Worm (Caenorhabditis elegans) whole organism, young adult: ENCODE results near the gene F48B9.3.

Source experiments
- B0336.3 ChIP-seq: fragments of 200-800 bp; sonication (Bioruptor generic); IDR thresholded peaks from 2 replicates; pipeline ENCODE4 v1.3.6; 2022; ENCODE audit warnings: missing genetic modification characterization, missing compliant biosample characterization
- F10E7.11 ChIP-seq: sonication (generic microtip); optimal IDR thresholded peaks from 2 replicates; lab custom pipeline; 2017; ENCODE audit warnings: mild to moderate bottlenecking, missing genetic modification characterization, moderate library complexity, missing compliant biosample characterization
- dpl-1 ChIP-seq: fragments of 150-350 bp; optimal IDR thresholded peaks from 2 replicates; lab custom pipeline; 2014; ENCODE audit warnings: missing biosample characterization, missing genetic modification reagents, missing genetic modification characterization
- ets-4 ChIP-seq: fragments of 200-800 bp; sonication (Bioruptor generic); optimal IDR thresholded peaks from 2 replicates; lab custom pipeline; 2018; ENCODE audit warnings: mild to moderate bottlenecking, missing genetic modification characterization, missing compliant biosample characterization
- let-526 ChIP-seq: fragments of 200-800 bp; sonication (Bioruptor generic); IDR thresholded peaks from 2 replicates; pipeline ENCODE4 v1.3.6; 2022; ENCODE audit warnings: missing genetic modification reagents, missing genetic modification characterization, missing compliant biosample characterization
- lin-40 ChIP-seq: sonication (generic microtip); optimal IDR thresholded peaks from 2 replicates; lab custom pipeline; 2016; ENCODE audit warnings: missing genetic modification characterization, mild to moderate bottlenecking, missing compliant biosample characterization, missing genotype, missing genetic modification reagents
- mel-28 ChIP-seq: sonication (generic microtip); optimal IDR thresholded peaks from 2 replicates; lab custom pipeline; 2016; ENCODE audit warnings: borderline replicate concordance, mild to moderate bottlenecking, missing genetic modification characterization, missing compliant biosample characterization
- unc-130 ChIP-seq: sonication (generic microtip); optimal IDR thresholded peaks from 2 replicates; lab custom pipeline; 2016; ENCODE audit warnings: missing genetic modification reagents, missing genetic modification characterization, missing compliant biosample characterization

ce11 chrX:2219453-2219852, 54.6 kb downstream of the F48B9.3 start:
- TF ChIP-seq lin-40 (no peak), mel-28 (tag; lab: Kevin White, UChicago) (no peak), unc-130 (GFP tag; lab: Kevin White, UChicago) (no peak), ets-4 (GFP tag; lab: Kevin White, UChicago) (no peak), F10E7.11 (tag; lab: Kevin White, UChicago) (no peak), B0336.3 (GFP tag; lab: Robert Waterston, UW) (no peak), dpl-1 (no peak), let-526 (GFP tag; lab: Robert Waterston, UW) (no peak)
